Fruit fly (Drosophila melanogaster): Measurements from ENCODE around the gene Cubn2.

Gene Cubn2

DNA sequence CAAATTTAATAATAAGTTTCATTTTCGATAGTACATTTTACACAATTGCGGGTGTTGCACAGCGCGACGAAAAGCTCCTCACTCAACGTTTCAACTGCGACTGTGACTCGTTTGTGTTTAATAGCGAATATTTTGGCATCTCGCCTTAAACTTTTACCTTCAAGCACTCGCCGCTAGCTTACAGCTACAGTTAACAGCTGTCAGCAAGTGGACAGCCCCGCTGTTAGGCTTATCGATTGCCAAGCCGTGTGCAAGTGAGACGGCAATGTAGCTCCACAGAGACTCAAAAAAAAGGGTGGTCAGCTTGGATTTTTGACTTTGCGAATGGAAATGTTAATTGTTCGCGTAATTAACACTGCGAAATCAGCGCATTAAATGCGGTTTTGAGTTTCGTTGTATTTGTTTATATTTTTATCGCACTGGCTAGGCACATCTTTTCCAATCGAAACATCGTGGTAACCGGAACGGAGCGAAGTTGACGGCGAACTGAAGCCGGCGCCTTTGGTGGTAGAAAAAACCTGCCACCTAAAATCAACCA, 48.8 kb downstream of the Cubn2 start, which contains the start of gene loaf (continued):
- TF ChIP-seq CG13287 (GFP tag; IDR thresholded peaks at IDR 0.05; ENCODE audit: partially characterized antibody) (peak; percentile 49; the same call in 1 of the 2 replicates), pho (GFP tag; optimal IDR thresholded peaks at IDR 0.05) (no peak), hkb (optimal IDR thresholded peaks at IDR 0.05) (no peak), hkb (GFP tag; IDR thresholded peaks at IDR 0.05) (no peak), al (GFP tag; IDR thresholded peaks at IDR 0.05) (no peak), eve (GFP tag; optimal IDR thresholded peaks at IDR 0.05) (no peak), CG12071 (GFP tag; optimal IDR thresholded peaks at IDR 0.05) (no peak), Hmx (GFP tag; optimal IDR thresholded peaks at IDR 0.05) (no peak), Dip2 (GFP tag; IDR thresholded peaks at IDR 0.05) (no peak), Opbp (GFP tag; IDR thresholded peaks at IDR 0.05; ENCODE audit: partially characterized antibody) (0 out of 3 replicates have a peak, but pooled peaks have one; percentile 28), C15 (GFP tag; IDR thresholded peaks at IDR 0.05) (0 out of 3 replicates have a peak, but pooled peaks have one; percentile 8), CG12219 (GFP tag; optimal IDR thresholded peaks at IDR 0.05) (no peak), fd102C (GFP tag; optimal IDR thresholded peaks at IDR 0.05) (no peak), CG8290 (GFP tag; optimal IDR thresholded peaks at IDR 0.05) (no peak), CG8290 (tag; optimal IDR thresholded peaks at IDR 0.05) (peak in 1 of 2 experiments; percentile 18), gem (tag; optimal IDR thresholded peaks at IDR 0.05) (no peak), Jarid2 (GFP tag; optimal IDR thresholded peaks at IDR 0.05) (peak; percentile 14), vfl (GFP tag; optimal IDR thresholded peaks at IDR 0.05) (no peak), CG7928 (GFP tag; optimal IDR thresholded peaks at IDR 0.05) (no peak), Rfx (GFP tag; IDR thresholded peaks at IDR 0.05) (no peak), CG18476 (GFP tag; optimal IDR thresholded peaks at IDR 0.05) (no peak), CG4730 (GFP tag; IDR thresholded peaks at IDR 0.05) (no peak), yki (optimal IDR thresholded peaks at IDR 0.05) (no peak), CG3995 (GFP tag; optimal IDR thresholded peaks at IDR 0.05) (no peak), CG18011 (GFP tag; optimal IDR thresholded peaks at IDR 0.05) (no peak), CG2129 (GFP tag; IDR thresholded peaks at IDR 0.05; ENCODE audit: partially characterized antibody) (no peak), CG16779 (GFP tag; IDR thresholded peaks at IDR 0.05) (no peak), CG9932 (GFP tag; IDR thresholded peaks at IDR 0.05) (no peak), CG7786 (GFP tag; optimal IDR thresholded peaks at IDR 0.05) (no peak), row (GFP tag; IDR thresholded peaks at IDR 0.05) (0 out of 3 replicates have a peak, but pooled peaks have one; percentile 9), Hmr (GFP tag; optimal IDR thresholded peaks at IDR 0.05) (no peak), unc-4 (GFP tag; IDR thresholded peaks at IDR 0.05; ENCODE audit: partially characterized antibody) (no peak), Hand (GFP tag; optimal IDR thresholded peaks at IDR 0.05) (no peak), fru (optimal IDR thresholded peaks at IDR 0.05) (peak; percentile 3), chinmo (GFP tag; IDR thresholded peaks at IDR 0.05; ENCODE audit: partially characterized antibody) (0 out of 4 replicates have a peak, but pooled peaks have one; percentile 54), CG14710 (tag; optimal IDR thresholded peaks at IDR 0.05) (no peak), eyg (GFP tag; optimal IDR thresholded peaks at IDR 0.05) (no peak), CG6813 (GFP tag; optimal IDR thresholded peaks at IDR 0.05) (no peak), stwl (tag; optimal IDR thresholded peaks at IDR 0.05) (peak; percentile 76), crc (GFP tag; optimal IDR thresholded peaks at IDR 0.05) (no peak), Poxn (GFP tag; IDR thresholded peaks at IDR 0.05) (no peak), CG4424 (GFP tag; optimal IDR thresholded peaks at IDR 0.05) (no peak), CG13123 (GFP tag; optimal IDR thresholded peaks at IDR 0.05) (no peak), CG7745 (tag; optimal IDR thresholded peaks at IDR 0.05) (no peak), CG4707 (GFP tag; optimal IDR thresholded peaks at IDR 0.05) (no peak), trem (tag; optimal IDR thresholded peaks at IDR 0.05) (peak; percentile 96), Vsx1 (GFP tag; optimal IDR thresholded peaks at IDR 0.05) (no peak), tna (GFP tag; IDR thresholded peaks at IDR 0.05; ENCODE audit: partially characterized antibody) (no peak), wek (GFP tag; optimal IDR thresholded peaks at IDR 0.05) (no peak), CG6791 (GFP tag; IDR thresholded peaks at IDR 0.05; ENCODE audit: partially characterized antibody) (0 out of 3 replicates have a peak, but pooled peaks have one; percentile 37), pzg (GFP tag; optimal IDR thresholded peaks at IDR 0.05) (peak; percentile 26)
